Fruit fly (Drosophila melanogaster) whole organism, embryonic: Measurements from ENCODE around the gene MED27.
A peak's percentile ranks its signal among the peaks of the same experiment; 100 is the strongest.

Source experiments
- Abd-B ChIP-seq: fragments of 200-800 bp; sonication (Bioruptor generic); optimal IDR thresholded peaks from 2 replicates; lab custom pipeline; 2018; ENCODE audit warnings: missing biosample characterization, mild to moderate bottlenecking, missing genetic modification characterization, moderate library complexity
- Atf-2 ChIP-seq: fragments of 200-800 bp; sonication (Bioruptor generic); optimal IDR thresholded peaks from 2 replicates; lab custom pipeline; 2016; ENCODE audit warnings: missing biosample characterization, missing genetic modification characterization
- B-H2 ChIP-seq: fragments of 200-800 bp; sonication (Bioruptor generic); optimal IDR thresholded peaks from 2 replicates; lab custom pipeline; 2018; ENCODE audit warnings: missing biosample characterization, mild to moderate bottlenecking, missing genetic modification characterization
- Bdp1 ChIP-seq: fragments of 200-800 bp; sonication (Bioruptor generic); optimal IDR thresholded peaks from 3 replicates; lab custom pipeline; 2016; ENCODE audit warnings: missing biosample characterization, missing genetic modification characterization
- Bteb2 ChIP-seq: fragments of 200-800 bp; sonication (Bioruptor generic); optimal IDR thresholded peaks from 2 replicates; lab custom pipeline; 2016; ENCODE audit warnings: missing biosample characterization, missing genetic modification characterization
- C15 ChIP-seq: fragments of 200-800 bp; sonication (Bioruptor generic); IDR thresholded peaks from 3 replicates; pipeline ENCODE4 v1.3.6; 2022; ENCODE audit warnings: missing biosample characterization, missing genetic modification characterization
- CG11560 ChIP-seq: fragments of 200-800 bp; sonication (Bioruptor generic); IDR thresholded peaks from 3 replicates; pipeline ENCODE4 v1.3.6; 2022; ENCODE audit warnings: missing biosample characterization, missing genetic modification characterization
- CG11695 ChIP-seq: fragments of 200-800 bp; sonication (Bioruptor generic); IDR thresholded peaks from 3 replicates; pipeline ENCODE4 v1.3.6; 2022; ENCODE audit warnings: missing biosample characterization, missing genetic modification characterization
- CG11696 ChIP-seq: fragments of 200-800 bp; sonication (Bioruptor generic); IDR thresholded peaks from 2 replicates; pipeline ENCODE4 v1.3.6; 2022; ENCODE audit warnings: missing biosample characterization, missing genetic modification characterization
- CG12104 ChIP-seq: fragments of 200-800 bp; sonication (Bioruptor generic); optimal IDR thresholded peaks from 3 replicates; lab custom pipeline; 2016; ENCODE audit warnings: missing biosample characterization, missing genetic modification characterization
- CG15514 ChIP-seq: fragments of 200-800 bp; sonication (Bioruptor generic); optimal IDR thresholded peaks from 3 replicates; lab custom pipeline; 2017; ENCODE audit warnings: missing biosample characterization, missing genetic modification characterization, mild to moderate bottlenecking, moderate library complexity, missing genetic modification reagents
- CG17829 ChIP-seq: fragments of 200-800 bp; optimal IDR thresholded peaks from 2 replicates; lab custom pipeline; 2019; ENCODE audit warnings: missing biosample characterization, mild to moderate bottlenecking, missing genetic modification characterization, moderate library complexity
- CG18764 ChIP-seq: fragments of 200-800 bp; sonication (Bioruptor generic); optimal IDR thresholded peaks from 3 replicates; lab custom pipeline; 2016; ENCODE audit warnings: missing biosample characterization, missing genetic modification characterization
- CG30431 ChIP-seq: fragments of 200-800 bp; sonication (Bioruptor generic); optimal IDR thresholded peaks from 2 replicates; lab custom pipeline; 2017; ENCODE audit warnings: missing biosample characterization, missing genetic modification characterization
- CG31441 ChIP-seq: fragments of 200-800 bp; sonication (Bioruptor generic); IDR thresholded peaks from 2 replicates; pipeline ENCODE4 v1.3.6; 2022; ENCODE audit warnings: missing biosample characterization, missing genetic modification characterization
- CG32772 ChIP-seq: fragments of 200-800 bp; sonication (Bioruptor generic); IDR thresholded peaks from 2 replicates; pipeline ENCODE4 v1.3.6; 2022; ENCODE audit warnings: missing biosample characterization, missing genetic modification characterization
- CG4404 ChIP-seq: fragments of 200-800 bp; sonication (Bioruptor generic); IDR thresholded peaks from 2 replicates; pipeline ENCODE4 v1.3.6; 2022; ENCODE audit warnings: missing biosample characterization, missing genetic modification characterization
- CG6813 ChIP-seq: fragments of 200-800 bp; sonication (Bioruptor generic); optimal IDR thresholded peaks from 2 replicates; lab custom pipeline; 2017; ENCODE audit warnings: missing biosample characterization, missing genetic modification characterization, mild to moderate bottlenecking, moderate library complexity, missing genetic modification reagents
- CG7928 ChIP-seq: fragments of 200-800 bp; sonication (Bioruptor generic); optimal IDR thresholded peaks from 2 replicates; lab custom pipeline; 2017; ENCODE audit warnings: missing biosample characterization, mild to moderate bottlenecking, missing genetic modification characterization
- CG8388 ChIP-seq: fragments of 200-800 bp; sonication (Bioruptor generic); optimal IDR thresholded peaks from 2 replicates; lab custom pipeline; 2019; ENCODE audit warnings: missing biosample characterization, mild to moderate bottlenecking, missing genetic modification characterization, moderate library complexity
- CG9437 ChIP-seq: fragments of 200-800 bp; sonication (Bioruptor generic); optimal IDR thresholded peaks from 2 replicates; lab custom pipeline; 2018; ENCODE audit warnings: missing biosample characterization, mild to moderate bottlenecking, missing genetic modification characterization
- CG9932 ChIP-seq: fragments of 200-800 bp; sonication (Bioruptor generic); IDR thresholded peaks from 2 replicates; pipeline ENCODE4 v1.3.6; 2022; ENCODE audit warnings: missing biosample characterization, missing genetic modification characterization
- Camta ChIP-seq: fragments of 200-800 bp; sonication (Bioruptor generic); optimal IDR thresholded peaks from 2 replicates; lab custom pipeline; 2016; ENCODE audit warnings: missing biosample characterization, missing genetic modification characterization
- MBD-R2 ChIP-seq: fragments of 200-800 bp; sonication (Bioruptor generic); IDR thresholded peaks from 2 replicates; pipeline ENCODE4 v1.3.6; 2022; ENCODE audit warnings: missing biosample characterization, missing genetic modification characterization
- Scr ChIP-seq: fragments of 200-800 bp; sonication (Bioruptor generic); IDR thresholded peaks from 2 replicates; pipeline ENCODE4 v1.3.6; 2022; ENCODE audit warnings: missing biosample characterization, missing genetic modification characterization; ENCODE audit not compliant: partially characterized antibody
- TFAM ChIP-seq: fragments of 200-800 bp; sonication (Bioruptor generic); optimal IDR thresholded peaks from 2 replicates; lab custom pipeline; 2017; ENCODE audit warnings: missing biosample characterization, missing genetic modification characterization, inconsistent platforms
- Trl ChIP-seq, 3 experiments: fragments of >200 bp in 2 of 3; fragments of 200-800 bp in 1 of 3; sonication (Bioruptor generic) in 1 of 3; optimal IDR thresholded peaks; 2 replicates in 1 of 3; 3 replicates in 2 of 3; lab custom pipeline; 2016 to 2017; ENCODE audit warnings: missing biosample characterization in 1 of 3, missing genetic modification characterization in 1 of 3
- Usf ChIP-seq: fragments of 200-800 bp; sonication (Bioruptor generic); optimal IDR thresholded peaks from 2 replicates; lab custom pipeline; 2017; ENCODE audit warnings: missing genotype, missing biosample characterization, missing genetic modification characterization
- YL-1 ChIP-seq: fragments of 200-800 bp; sonication (Bioruptor generic); optimal IDR thresholded peaks from 3 replicates; lab custom pipeline; 2017; ENCODE audit warnings: missing biosample characterization, mild to moderate bottlenecking, missing genetic modification characterization
- ab ChIP-seq: fragments of 200-800 bp; sonication (Bioruptor generic); optimal IDR thresholded peaks from 2 replicates; lab custom pipeline; 2016; ENCODE audit warnings: missing biosample characterization, missing genetic modification characterization
- ap ChIP-seq: fragments of 200-800 bp; sonication (Bioruptor generic); IDR thresholded peaks from 2 replicates; pipeline ENCODE4 v1.3.6; 2022; ENCODE audit warnings: missing biosample characterization, missing genetic modification characterization
- chinmo ChIP-seq: fragments of 200-800 bp; sonication (Bioruptor generic); IDR thresholded peaks from 4 replicates; pipeline ENCODE4 v1.3.6; 2022; ENCODE audit warnings: missing biosample characterization, missing genetic modification characterization; ENCODE audit not compliant: partially characterized antibody
- crol ChIP-seq: fragments of 200-800 bp; sonication (Bioruptor generic); IDR thresholded peaks from 2 replicates; pipeline ENCODE4 v1.3.6; 2022; ENCODE audit warnings: missing biosample characterization, missing genetic modification characterization
- dimm ChIP-seq: fragments of 200-800 bp; sonication (Bioruptor generic); IDR thresholded peaks from 2 replicates; pipeline ENCODE4 v1.3.6; 2022; ENCODE audit warnings: missing biosample characterization, missing genetic modification characterization
- gcm2 ChIP-seq: fragments of 200-800 bp; sonication (Bioruptor generic); optimal IDR thresholded peaks from 2 replicates; lab custom pipeline; 2016; ENCODE audit warnings: missing biosample characterization, missing genetic modification characterization
- lola ChIP-seq, 3 experiments: fragments of >200 bp in 2 of 3; fragments of 200-800 bp in 1 of 3; sonication (Bioruptor generic) in 1 of 3; optimal IDR thresholded peaks; 2 replicates each; lab custom pipeline; 2017 to 2019; ENCODE audit warnings: missing biosample characterization in 3 of 3, missing genetic modification characterization in 3 of 3, mild to moderate bottlenecking in 1 of 3, moderate library complexity in 1 of 3
- maf-S ChIP-seq: fragments of 200-800 bp; sonication (Bioruptor generic); optimal IDR thresholded peaks from 2 replicates; lab custom pipeline; 2016; ENCODE audit warnings: missing biosample characterization, missing genetic modification characterization
- nerfin-2 ChIP-seq: fragments of 200-800 bp; sonication (Bioruptor generic); IDR thresholded peaks from 2 replicates; pipeline ENCODE4 v1.3.6; 2022; ENCODE audit warnings: missing biosample characterization, missing genetic modification characterization; ENCODE audit not compliant: partially characterized antibody
- otp ChIP-seq: fragments of 200-800 bp; sonication (Bioruptor generic); IDR thresholded peaks from 3 replicates; pipeline ENCODE4, ENCODE4 v1.3.6; 2022; ENCODE audit warnings: missing biosample characterization, missing genetic modification characterization
- prd ChIP-seq, 3 experiments: fragments of >200 bp in 2 of 3; fragments of 200-800 bp in 1 of 3; sonication (Bioruptor generic) in 1 of 3; optimal IDR thresholded peaks in 2 of 3; IDR thresholded peaks in 1 of 3; 2 replicates in 2 of 3; 3 replicates in 1 of 3; pipeline versions ENCODE4 v1.3.6 to Lab custom; 2017 to 2022; ENCODE audit warnings: missing biosample characterization in 1 of 3, missing genetic modification characterization in 1 of 3
- pros ChIP-seq: fragments of 200-800 bp; sonication (Bioruptor generic); optimal IDR thresholded peaks from 3 replicates; lab custom pipeline; 2019; ENCODE audit warnings: missing biosample characterization, mild to moderate bottlenecking, missing genetic modification characterization, moderate library complexity
- ranshi ChIP-seq: fragments of 200-800 bp; sonication (Bioruptor generic); IDR thresholded peaks from 2 replicates; pipeline ENCODE4 v1.3.6; 2022; ENCODE audit warnings: missing biosample characterization, missing genetic modification characterization
- row ChIP-seq: fragments of 200-800 bp; sonication (Bioruptor generic); IDR thresholded peaks from 3 replicates; pipeline ENCODE4 v1.3.6; 2022; ENCODE audit warnings: missing biosample characterization, missing genetic modification characterization
- sc ChIP-seq, 3 experiments: fragments of >200 bp in 2 of 3; fragments of 200-800 bp in 1 of 3; sonication (Bioruptor generic) in 1 of 3; optimal IDR thresholded peaks; 2 replicates in 2 of 3; 3 replicates in 1 of 3; lab custom pipeline; 2017; ENCODE audit warnings: mild to moderate bottlenecking in 1 of 3, missing biosample characterization in 1 of 3, missing genetic modification characterization in 1 of 3, missing genetic modification reagents in 1 of 3
- slbo ChIP-seq: fragments of 200-800 bp; sonication (Bioruptor generic); IDR thresholded peaks from 2 replicates; pipeline ENCODE4 v1.3.6; 2022; ENCODE audit warnings: missing biosample characterization, missing genetic modification characterization
- trem ChIP-seq: fragments of 200-800 bp; optimal IDR thresholded peaks from 3 replicates; lab custom pipeline; 2019; ENCODE audit warnings: missing biosample characterization, mild to moderate bottlenecking, missing genetic modification characterization, moderate library complexity
- tup ChIP-seq: fragments of 200-800 bp; sonication (Bioruptor generic); optimal IDR thresholded peaks from 2 replicates; lab custom pipeline; 2016; ENCODE audit warnings: missing biosample characterization, mild to moderate bottlenecking, missing genetic modification characterization, moderate library complexity

Gene MED27

DNA sequence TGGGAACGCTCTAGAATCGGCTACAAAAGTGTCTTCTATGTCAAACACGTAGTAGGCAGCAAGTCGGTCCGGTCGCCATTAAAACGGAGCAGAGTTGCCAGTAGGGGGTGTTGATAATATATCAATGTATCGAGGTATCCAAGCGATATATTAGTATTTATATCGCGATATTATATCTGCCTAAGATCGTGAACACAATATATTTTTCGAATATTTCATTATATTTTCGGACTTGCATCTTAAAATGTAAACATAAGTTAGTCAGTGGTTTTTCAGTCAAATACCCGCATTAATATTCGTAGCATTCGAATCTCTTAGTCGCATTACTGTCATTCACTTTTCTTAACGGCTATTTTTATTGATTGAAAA is 4.9 kb downstream of the MED27 start, which contains the start of gene CG2182 (continued):
- TF ChIP-seq Atf-2 (no peak), TFAM (GFP tag; lab: Kevin White, UChicago) (no peak), Trl (optimal IDR thresholded peaks at IDR 0.05; lab: Kevin White, UChicago) (no peak), Trl (GFP tag; optimal IDR thresholded peaks at IDR 0.05; lab: Kevin White, UChicago) (no peak), MBD-R2 (GFP tag; lab: Robert Waterston, UW) (0 out of 2 replicates have a peak, but pooled peaks have one; percentile 10), Bteb2 (GFP tag; lab: Kevin White, UChicago) (no peak), Camta (GFP tag; lab: Kevin White, UChicago) (no peak), CG11696 (no peak), chinmo (peak; percentile 6; the same call in 1 of the 4 replicates), slbo (GFP tag; lab: Robert Waterston, UW) (peak; percentile 23)

- no peak for TF ChIP-seq pros (GFP tag; lab: Kevin White, UChicago)
- TF ChIP-seq gcm2 (GFP tag; lab: Kevin White, UChicago) = no peak
- TF ChIP-seq CG18764 (GFP tag; lab: Kevin White, UChicago) = no peak
- TF ChIP-seq B-H2 (GFP tag; lab: Kevin White, UChicago) = no peak
- no peak for TF ChIP-seq C15 (GFP tag; lab: Robert Waterston, UW)
- peak; percentile 82 for TF ChIP-seq nerfin-2 (GFP tag; lab: Robert Waterston, UW)
- TF ChIP-seq CG31441 = no peak
- no peak for TF ChIP-seq maf-S (GFP tag; lab: Kevin White, UChicago)
- no peak for TF ChIP-seq Bdp1 (GFP tag; lab: Kevin White, UChicago)
- TF ChIP-seq YL-1 (GFP tag; lab: Kevin White, UChicago) = peak; percentile 14
- TF ChIP-seq trem (tag; lab: Kevin White, UChicago) = peak; percentile 15
- TF ChIP-seq prd (optimal IDR thresholded peaks at IDR 0.05; lab: Kevin White, UChicago) = no peak
- no peak; the same call in 2 of the 3 replicates for TF ChIP-seq prd (GFP tag; IDR thresholded peaks at IDR 0.05; lab: Robert Waterston, UW)
- TF ChIP-seq CG4404 (GFP tag; lab: Robert Waterston, UW) = no peak; the same call in 1 of the 2 replicates
- TF ChIP-seq tup (GFP tag; lab: Kevin White, UChicago) = no peak
- peak; percentile 43 for TF ChIP-seq CG15514 (GFP tag; lab: Kevin White, UChicago)
- no peak for TF ChIP-seq CG11560
- TF ChIP-seq Usf (GFP tag; lab: Kevin White, UChicago) = peak; percentile 21
- TF ChIP-seq CG8388 = peak; percentile 24
- peak; percentile 27 for TF ChIP-seq CG12104 (GFP tag; lab: Kevin White, UChicago)
- TF ChIP-seq CG9932 (GFP tag; lab: Robert Waterston, UW) = peak; percentile 46; the same call in 1 of the 2 replicates
- no peak for TF ChIP-seq ab (GFP tag; lab: Kevin White, UChicago)
- TF ChIP-seq row (GFP tag; lab: Robert Waterston, UW) = peak; percentile 62; the same call in 2 of the 3 replicates
- no peak for TF ChIP-seq CG7928 (GFP tag; lab: Kevin White, UChicago)
- no peak for TF ChIP-seq ap (GFP tag; lab: Robert Waterston, UW)
- TF ChIP-seq dimm = no peak
- peak; percentile 20; the same call in 1 of the 2 replicates for TF ChIP-seq ranshi
- no peak for TF ChIP-seq otp (GFP tag; lab: Robert Waterston, UW)
- TF ChIP-seq CG11695 (GFP tag; lab: Robert Waterston, UW) = no peak
- peak; percentile 18 for TF ChIP-seq CG17829 (tag; lab: Kevin White, UChicago)
- no peak for TF ChIP-seq CG30431 (GFP tag; lab: Kevin White, UChicago)
- peak; percentile 95 for TF ChIP-seq Scr
- no peak for TF ChIP-seq CG32772 (GFP tag; lab: Robert Waterston, UW)
- no peak for TF ChIP-seq CG6813
- peak in 1 of 3 experiments; percentile 56 for TF ChIP-seq lola (GFP tag; optimal IDR thresholded peaks at IDR 0.05; lab: Kevin White, UChicago)
- TF ChIP-seq CG9437 (GFP tag; lab: Kevin White, UChicago) = peak; percentile 45
- peak; percentile 57 for TF ChIP-seq Abd-B (GFP tag; lab: Kevin White, UChicago)
- no peak for TF ChIP-seq crol (GFP tag; lab: Robert Waterston, UW)
- TF ChIP-seq sc (optimal IDR thresholded peaks at IDR 0.05; lab: Kevin White, UChicago) = no peak
- no peak for TF ChIP-seq sc (GFP tag; optimal IDR thresholded peaks at IDR 0.05; lab: Kevin White, UChicago)
Observed at dm6 chr3R:5660198-5660893, 5.4 kb downstream of the MED27 start, which contains the start of gene Wdr33. TSS of gene Wdr33 (plus strand) at chr3R:5660635.
